Worm (Caenorhabditis elegans): ENCODE results near the gene ugt-54.

DNA sequence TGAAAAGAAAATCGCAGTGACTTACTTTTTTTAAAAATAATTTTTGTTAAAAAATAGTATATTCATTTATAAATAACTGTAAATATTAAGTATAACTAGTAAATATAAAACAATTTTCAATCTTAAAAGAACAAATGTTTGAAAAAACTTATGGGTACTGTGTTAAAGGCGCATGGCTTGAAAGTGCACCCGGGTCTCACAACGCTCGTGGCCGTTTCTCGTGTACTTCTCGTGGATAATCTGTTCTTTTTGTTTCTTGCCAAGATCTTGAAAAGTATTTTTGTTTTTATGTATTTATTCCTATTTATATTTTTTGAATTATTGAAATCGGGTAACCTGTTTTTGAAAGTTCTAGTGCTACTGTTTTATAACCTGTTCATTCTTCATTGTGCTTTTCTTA is 4.6 kb downstream of the ugt-54 start:
- no peak for TF ChIP-seq elt-3 (tag; optimal IDR thresholded peaks at IDR 0.05)
- TF ChIP-seq ceh-16 (tag; optimal IDR thresholded peaks at IDR 0.05), result no peak
